Worm (Caenorhabditis elegans): ENCODE data around the gene hot-9.

DNA sequence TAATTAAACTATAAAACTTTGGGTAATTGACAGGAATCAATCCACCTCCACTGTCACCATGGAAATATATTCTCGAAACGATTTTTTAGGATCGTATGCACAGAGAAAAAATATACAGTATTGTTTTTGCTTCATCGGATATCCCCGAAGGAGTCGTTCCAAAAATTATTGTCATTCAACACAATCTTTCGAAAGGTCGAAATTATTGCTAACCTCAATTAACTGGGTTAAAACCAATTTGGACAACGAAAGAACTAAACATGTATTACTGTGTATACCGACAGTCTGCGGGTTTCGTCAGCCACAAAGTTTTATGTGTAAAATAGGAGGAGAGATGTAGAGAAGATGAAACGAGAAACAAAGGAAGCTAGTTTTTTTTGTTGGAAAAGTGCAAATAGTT lies 18.0 kb upstream of the hot-9 start:
- TF ChIP-seq hmbx-1 (tag; optimal IDR thresholded peaks at IDR 0.05) = no peak
- TF ChIP-seq B0310.2 (tag; optimal IDR thresholded peaks at IDR 0.05) = no peak
- TF ChIP-seq ceh-13 (GFP tag; optimal IDR thresholded peaks at IDR 0.05) = no peak
- no peak for TF ChIP-seq ama-1 (optimal IDR thresholded peaks at IDR 0.05)
- no peak for TF ChIP-seq pes-1 (GFP tag; IDR thresholded peaks at IDR 0.05)
- no peak for TF ChIP-seq aly-1 (tag; optimal IDR thresholded peaks at IDR 0.05)
- no peak for TF ChIP-seq F13C5.2 (tag; optimal IDR thresholded peaks at IDR 0.05)
- TF ChIP-seq hnd-1 (tag; optimal IDR thresholded peaks at IDR 0.05) = no peak
- TF ChIP-seq flt-1 (GFP tag; IDR thresholded peaks at IDR 0.05) = no peak
- TF ChIP-seq sea-1 (GFP tag; conservative IDR thresholded peaks at IDR 0.05) = no peak
- TF ChIP-seq scrt-1 (GFP tag; IDR thresholded peaks at IDR 0.05) = no peak
- TF ChIP-seq tbx-11 (GFP tag; IDR thresholded peaks at IDR 0.05) = no peak
- no peak for TF ChIP-seq tbx-37 (GFP tag; conservative IDR thresholded peaks at IDR 0.05)
- TF ChIP-seq tra-4 (tag; optimal IDR thresholded peaks at IDR 0.05) = no peak

All from whole organism, early embryonic.